Fruit fly (Drosophila melanogaster): ENCODE measurements around the gene CG7080.

Gene CG7080

DNA sequence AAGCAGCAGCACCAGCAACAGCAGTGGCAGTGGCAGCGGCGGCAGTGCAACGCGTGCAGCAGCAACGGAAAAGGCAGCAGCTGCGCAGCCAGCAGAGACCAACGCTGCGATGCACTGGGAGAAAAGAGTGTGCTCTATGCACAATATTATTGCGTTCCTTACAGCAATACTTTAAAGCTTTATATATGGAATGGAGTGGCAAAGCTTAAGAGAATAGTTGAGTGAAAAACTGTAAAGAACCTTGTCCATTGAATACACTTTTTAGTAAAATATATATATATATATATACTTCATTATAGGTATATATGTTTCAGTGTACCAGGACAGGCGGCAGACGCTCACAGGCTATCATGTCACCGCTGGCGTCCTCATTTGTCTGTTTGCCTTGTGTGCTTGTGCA lies 4.4 kb upstream of the CG7080 start:
- TF ChIP-seq Snoo (tag; optimal IDR thresholded peaks at IDR 0.05): peak; percentile 46
- peak; percentile 68; the same call in 2 of the 3 replicates for TF ChIP-seq CG4496 (GFP tag; IDR thresholded peaks at IDR 0.05)
- TF ChIP-seq Ets98B (GFP tag; IDR thresholded peaks at IDR 0.05): peak; percentile 27; the same call in 1 of the 2 replicates
- no peak for TF ChIP-seq EcR (GFP tag; optimal IDR thresholded peaks at IDR 0.05)
- peak; percentile 76 for TF ChIP-seq CG15710 (tag; optimal IDR thresholded peaks at IDR 0.05)
- TF ChIP-seq CG8301 (tag; optimal IDR thresholded peaks at IDR 0.05): peak; percentile 59
- peak; percentile 79 for TF ChIP-seq CG17806 (tag; optimal IDR thresholded peaks at IDR 0.05)
- peak; percentile 15; the same call in 1 of the 2 replicates for TF ChIP-seq CG12605 (GFP tag; IDR thresholded peaks at IDR 0.05)
- peak; percentile 56 for TF ChIP-seq CG13204 (GFP tag; optimal IDR thresholded peaks at IDR 0.05)
- TF ChIP-seq D1 (tag; optimal IDR thresholded peaks at IDR 0.05): no peak
- TF ChIP-seq CG34367 (tag; optimal IDR thresholded peaks at IDR 0.05): peak; percentile 63
- no peak for TF ChIP-seq rn (GFP tag; IDR thresholded peaks at IDR 0.05)
- peak; percentile 83 for TF ChIP-seq CG8159 (tag; optimal IDR thresholded peaks at IDR 0.05)
- peak; percentile 7 for TF ChIP-seq Pif1B (GFP tag; optimal IDR thresholded peaks at IDR 0.05)
- TF ChIP-seq CG10348 (GFP tag; IDR thresholded peaks at IDR 0.05): no peak
- peak; percentile 55; the same call in 1 of the 2 replicates for TF ChIP-seq CG32121 (GFP tag; IDR thresholded peaks at IDR 0.05)
- peak; percentile 81 for TF ChIP-seq CG14655 (GFP tag; optimal IDR thresholded peaks at IDR 0.05)
- TF ChIP-seq fd96Ca (GFP tag; IDR thresholded peaks at IDR 0.05): peak; percentile 64; the same call in 2 of the 3 replicates
- no peak for TF ChIP-seq gl (tag; optimal IDR thresholded peaks at IDR 0.05)
- peak; percentile 78 for TF ChIP-seq CG9948 (tag; optimal IDR thresholded peaks at IDR 0.05)
- TF ChIP-seq Pif1A (GFP tag; optimal IDR thresholded peaks at IDR 0.05): no peak

DNA sequence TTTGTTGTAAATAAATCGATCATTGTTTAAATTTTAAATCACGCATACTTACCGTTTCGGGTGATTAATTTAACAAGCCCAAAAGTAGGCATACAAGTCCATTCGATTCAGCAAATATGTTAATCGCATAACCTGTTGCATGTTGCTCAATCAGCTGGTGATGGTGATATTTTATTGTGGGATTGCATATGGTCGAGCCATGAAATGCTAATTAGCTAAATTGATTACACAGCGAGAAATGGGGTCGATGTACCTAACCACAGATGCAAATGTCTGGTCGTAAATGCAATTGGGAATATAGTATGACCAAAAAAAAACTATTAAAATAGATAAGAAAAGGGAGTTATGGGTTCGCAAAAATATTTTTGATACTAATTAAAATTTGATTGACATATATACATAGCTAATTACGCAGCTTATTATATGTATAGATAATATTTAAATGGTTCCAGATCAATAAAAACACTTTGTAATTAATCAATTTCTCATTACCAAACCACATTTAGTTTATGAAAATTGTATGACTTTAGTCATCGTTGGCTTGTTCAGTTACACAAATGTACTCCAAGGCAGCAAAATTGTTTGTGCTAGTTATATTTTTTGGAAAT lies 1.5 kb downstream of the CG7080 start, which contains the start of gene CG33721:
Gene CG33721 (plus strand): TSS at position 558 of the 608 bp plus-strand sequence.
- no peak for TF ChIP-seq CG9948 (tag; optimal IDR thresholded peaks at IDR 0.05)
- no peak for TF ChIP-seq CG12605 (GFP tag; IDR thresholded peaks at IDR 0.05)
- TF ChIP-seq CG14655 (GFP tag; optimal IDR thresholded peaks at IDR 0.05): no peak
- TF ChIP-seq fd96Ca (GFP tag; IDR thresholded peaks at IDR 0.05): no peak
- TF ChIP-seq CG15710 (tag; optimal IDR thresholded peaks at IDR 0.05): no peak
- TF ChIP-seq Pif1B (GFP tag; optimal IDR thresholded peaks at IDR 0.05): no peak
- no peak for TF ChIP-seq CG32121 (GFP tag; IDR thresholded peaks at IDR 0.05)
- TF ChIP-seq gl (tag; optimal IDR thresholded peaks at IDR 0.05): no peak
- no peak for TF ChIP-seq CG4496 (GFP tag; IDR thresholded peaks at IDR 0.05)
- no peak for TF ChIP-seq CG13204 (GFP tag; optimal IDR thresholded peaks at IDR 0.05)
- TF ChIP-seq D1 (tag; optimal IDR thresholded peaks at IDR 0.05): no peak
- no peak for TF ChIP-seq Snoo (tag; optimal IDR thresholded peaks at IDR 0.05)
- TF ChIP-seq CG8301 (tag; optimal IDR thresholded peaks at IDR 0.05): no peak
- no peak for TF ChIP-seq Ets98B (GFP tag; IDR thresholded peaks at IDR 0.05)
- TF ChIP-seq CG10348 (GFP tag; IDR thresholded peaks at IDR 0.05): no peak
- TF ChIP-seq rn (GFP tag; IDR thresholded peaks at IDR 0.05): no peak
- TF ChIP-seq CG34367 (tag; optimal IDR thresholded peaks at IDR 0.05): no peak

DNA sequence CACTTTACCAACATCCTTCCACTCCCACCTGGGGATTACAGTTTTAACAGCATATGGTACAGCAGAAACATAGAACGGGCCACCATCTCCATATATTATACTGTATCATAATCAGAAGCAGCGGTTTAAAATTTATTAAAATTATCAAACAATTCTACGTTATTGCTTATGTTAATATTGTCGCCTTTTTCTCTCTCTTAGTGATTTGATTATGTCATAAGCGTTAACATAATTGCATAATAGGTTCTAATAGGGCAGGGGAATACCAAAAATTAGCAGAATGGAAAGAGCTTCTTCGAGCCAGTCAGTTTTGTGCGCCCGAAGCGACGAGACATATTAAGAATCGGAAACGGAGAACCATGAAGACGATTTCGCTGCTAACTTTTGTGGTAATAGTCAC lies 2.6 kb downstream of the CG7080 start, which contains the start of gene CG13862:
Gene CG13862 (plus strand): TSS at position 301 of the 400 bp plus-strand sequence.
- TF ChIP-seq Ets98B (GFP tag; IDR thresholded peaks at IDR 0.05): no peak
- TF ChIP-seq CG9948 (tag; optimal IDR thresholded peaks at IDR 0.05): no peak
- no peak for TF ChIP-seq D1 (tag; optimal IDR thresholded peaks at IDR 0.05)
- no peak for TF ChIP-seq rn (GFP tag; IDR thresholded peaks at IDR 0.05)
- TF ChIP-seq Pif1A (GFP tag; optimal IDR thresholded peaks at IDR 0.05): no peak

DNA sequence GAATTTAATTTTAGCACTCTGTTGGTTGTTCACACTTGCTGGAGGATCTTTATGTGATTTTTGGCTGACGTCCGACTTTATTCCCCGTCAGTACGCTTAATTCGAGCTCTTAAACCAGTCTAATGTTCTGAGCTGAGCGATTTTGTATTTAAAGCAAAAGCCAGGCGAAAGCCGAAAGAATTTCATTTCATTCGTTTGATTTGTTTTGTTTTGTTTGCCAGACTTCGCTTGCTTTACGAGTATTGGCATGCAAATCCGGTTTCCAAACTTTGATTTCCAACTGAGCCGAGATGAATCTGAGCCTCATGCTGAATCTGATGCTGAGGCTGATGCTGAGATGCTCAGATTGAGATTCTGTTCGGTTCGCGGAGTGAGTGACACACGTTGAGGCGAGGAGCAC lies 5.0 kb downstream of the CG7080 start, which contains the start of gene CG5391:
Gene CG5391 (minus strand): TSS at position 101 of the 400 bp plus-strand sequence.
- TF ChIP-seq Pif1A (GFP tag; optimal IDR thresholded peaks at IDR 0.05) (no peak), CG9948 (tag; optimal IDR thresholded peaks at IDR 0.05) (no peak), CG14655 (GFP tag; optimal IDR thresholded peaks at IDR 0.05) (no peak), Pif1B (GFP tag; optimal IDR thresholded peaks at IDR 0.05) (no peak), CG12605 (GFP tag; IDR thresholded peaks at IDR 0.05) (no peak), CG15710 (tag; optimal IDR thresholded peaks at IDR 0.05) (no peak), D1 (tag; optimal IDR thresholded peaks at IDR 0.05) (no peak), CG10348 (GFP tag; IDR thresholded peaks at IDR 0.05) (no peak), fd96Ca (GFP tag; IDR thresholded peaks at IDR 0.05) (no peak), CG32121 (GFP tag; IDR thresholded peaks at IDR 0.05) (no peak), Ets98B (GFP tag; IDR thresholded peaks at IDR 0.05) (no peak), CG17806 (tag; optimal IDR thresholded peaks at IDR 0.05) (no peak), rn (GFP tag; IDR thresholded peaks at IDR 0.05) (no peak), CG8301 (tag; optimal IDR thresholded peaks at IDR 0.05) (no peak)

DNA sequence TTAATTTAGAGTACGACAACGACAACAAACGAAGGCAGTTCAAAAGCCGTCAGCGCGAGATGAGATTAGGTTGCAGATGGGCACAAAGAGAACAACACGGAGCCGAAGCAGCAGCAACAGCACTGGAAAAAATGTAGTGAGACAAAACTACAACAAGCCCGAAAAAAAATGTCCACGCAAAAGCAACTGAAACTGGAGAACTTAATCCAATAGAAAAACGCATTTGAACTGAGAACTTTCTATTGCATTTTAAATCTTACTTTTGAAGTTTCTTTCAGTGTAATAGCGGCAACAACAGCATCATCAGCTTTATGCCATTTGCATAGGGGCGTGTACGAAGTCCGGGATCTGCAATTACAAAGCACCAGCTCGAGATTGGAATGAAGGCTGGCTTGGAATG lies 10.4 kb downstream of the CG7080 start:
- TF ChIP-seq CG10348 (GFP tag; IDR thresholded peaks at IDR 0.05): no peak
- peak; percentile 64 for TF ChIP-seq Snoo (tag; optimal IDR thresholded peaks at IDR 0.05)
- TF ChIP-seq CG34367 (tag; optimal IDR thresholded peaks at IDR 0.05): peak; percentile 49
- TF ChIP-seq CG13204 (GFP tag; optimal IDR thresholded peaks at IDR 0.05): peak; percentile 55
- TF ChIP-seq CG15710 (tag; optimal IDR thresholded peaks at IDR 0.05): peak; percentile 76
- peak; percentile 71; the same call in 2 of the 3 replicates for TF ChIP-seq fd96Ca (GFP tag; IDR thresholded peaks at IDR 0.05)
- TF ChIP-seq CG4496 (GFP tag; IDR thresholded peaks at IDR 0.05): peak; percentile 76; the same call in 2 of the 3 replicates
- no peak; the same call in 1 of the 2 replicates for TF ChIP-seq CG32121 (GFP tag; IDR thresholded peaks at IDR 0.05)
- TF ChIP-seq CG9948 (tag; optimal IDR thresholded peaks at IDR 0.05): peak; percentile 61
- peak; percentile 42; the same call in 1 of the 2 replicates for TF ChIP-seq rn (GFP tag; IDR thresholded peaks at IDR 0.05)
- TF ChIP-seq CG8301 (tag; optimal IDR thresholded peaks at IDR 0.05): peak; percentile 58
- TF ChIP-seq Ets98B (GFP tag; IDR thresholded peaks at IDR 0.05): peak; percentile 57; the same call in 1 of the 2 replicates
- no peak for TF ChIP-seq CG12605 (GFP tag; IDR thresholded peaks at IDR 0.05)
- TF ChIP-seq CG17806 (tag; optimal IDR thresholded peaks at IDR 0.05): peak; percentile 70
- TF ChIP-seq EcR (GFP tag; optimal IDR thresholded peaks at IDR 0.05): no peak
- no peak for TF ChIP-seq D1 (tag; optimal IDR thresholded peaks at IDR 0.05)
- TF ChIP-seq Pif1B (GFP tag; optimal IDR thresholded peaks at IDR 0.05): peak; percentile 53
- TF ChIP-seq CG14655 (GFP tag; optimal IDR thresholded peaks at IDR 0.05): peak; percentile 69
- TF ChIP-seq gl (tag; optimal IDR thresholded peaks at IDR 0.05): peak; percentile 49
- TF ChIP-seq Pif1A (GFP tag; optimal IDR thresholded peaks at IDR 0.05): peak; percentile 71
- peak; percentile 77 for TF ChIP-seq CG8159 (tag; optimal IDR thresholded peaks at IDR 0.05)

Measured in whole organism, pupa.